Fruit fly (Drosophila melanogaster) whole organism, prepupa: ENCODE measurements around the gene Idh3a.

ENCODE experiments used
- Blimp-1 ChIP-seq: fragments of 200-800 bp; sonication (Bioruptor generic); optimal IDR thresholded peaks from 3 replicates; lab custom pipeline; 2017; ENCODE audit warnings: missing biosample characterization, missing genetic modification characterization, mild to moderate bottlenecking, moderate library complexity, missing genetic modification reagents
- CG10631 ChIP-seq: fragments of 200-800 bp; sonication (Bioruptor generic); optimal IDR thresholded peaks from 2 replicates; lab custom pipeline; 2016; ENCODE audit warnings: missing biosample characterization, missing genetic modification characterization
- CG11294 ChIP-seq: fragments of 200-800 bp; sonication (Bioruptor generic); IDR thresholded peaks from 2 replicates; pipeline ENCODE4 v1.3.6; 2022; ENCODE audit warnings: missing biosample characterization, missing genetic modification characterization
- CG11762 ChIP-seq: fragments of 200-800 bp; sonication (Bioruptor generic); optimal IDR thresholded peaks from 3 replicates; lab custom pipeline; 2016; ENCODE audit warnings: missing biosample characterization, missing genetic modification characterization; ENCODE audit not compliant: insufficient read depth
- CG11902 ChIP-seq: fragments of 200-800 bp; sonication (Bioruptor generic); optimal IDR thresholded peaks from 3 replicates; lab custom pipeline; 2016; ENCODE audit warnings: missing biosample characterization, missing genetic modification characterization
- CG1621 ChIP-seq: fragments of 200-800 bp; sonication (Bioruptor generic); optimal IDR thresholded peaks from 3 replicates; lab custom pipeline; 2018; ENCODE audit warnings: missing biosample characterization, mild to moderate bottlenecking, missing genetic modification characterization
- CG16779 ChIP-seq: fragments of 200-800 bp; sonication (Bioruptor generic); optimal IDR thresholded peaks from 3 replicates; lab custom pipeline; 2017; ENCODE audit warnings: missing biosample characterization, mild to moderate bottlenecking, missing genetic modification characterization
- CG3032 ChIP-seq: fragments of 200-800 bp; optimal IDR thresholded peaks from 2 replicates; lab custom pipeline; 2019; ENCODE audit warnings: missing biosample characterization, mild to moderate bottlenecking, missing genetic modification characterization, moderate library complexity
- CG31627 ChIP-seq: fragments of 200-800 bp; sonication (Bioruptor generic); optimal IDR thresholded peaks from 3 replicates; lab custom pipeline; 2016; ENCODE audit warnings: missing biosample characterization, missing genetic modification characterization
- CG32006 ChIP-seq: fragments of 200-800 bp; sonication (Bioruptor generic); optimal IDR thresholded peaks from 3 replicates; lab custom pipeline; 2017; ENCODE audit warnings: missing biosample characterization, mild to moderate bottlenecking, missing genetic modification characterization
- CG3919 ChIP-seq: fragments of 200-800 bp; sonication (Bioruptor generic); optimal IDR thresholded peaks from 3 replicates; lab custom pipeline; 2016; ENCODE audit warnings: missing biosample characterization, missing genetic modification characterization
- CG6163 ChIP-seq: fragments of 200-800 bp; sonication (Bioruptor generic); IDR thresholded peaks from 3 replicates; pipeline ENCODE4 v1.3.6; 2022; ENCODE audit warnings: missing biosample characterization, missing genetic modification characterization
- CG6792 ChIP-seq: fragments of 200-800 bp; sonication (Bioruptor generic); optimal IDR thresholded peaks from 3 replicates; lab custom pipeline; 2016; ENCODE audit warnings: missing biosample characterization, missing genetic modification characterization
- CG6808 ChIP-seq: fragments of 200-800 bp; sonication (Bioruptor generic); optimal IDR thresholded peaks from 3 replicates; lab custom pipeline; 2017; ENCODE audit warnings: missing biosample characterization, missing genetic modification characterization, mild to moderate bottlenecking, moderate library complexity, missing genetic modification reagents
- CG6854 ChIP-seq: fragments of 200-800 bp; sonication (Bioruptor generic); optimal IDR thresholded peaks from 2 replicates; lab custom pipeline; 2017; ENCODE audit warnings: missing biosample characterization, mild to moderate bottlenecking, missing genetic modification characterization
- CG7368 ChIP-seq: fragments of 200-800 bp; sonication (Bioruptor generic); optimal IDR thresholded peaks from 3 replicates; lab custom pipeline; 2016; ENCODE audit warnings: missing biosample characterization, missing genetic modification characterization
- CG8319 ChIP-seq: fragments of 200-800 bp; sonication (Bioruptor generic); optimal IDR thresholded peaks from 3 replicates; lab custom pipeline; 2016; ENCODE audit warnings: missing biosample characterization, missing genetic modification characterization
- CG8632 ChIP-seq: fragments of 200-800 bp; sonication (Bioruptor generic); optimal IDR thresholded peaks from 3 replicates; lab custom pipeline; 2016; ENCODE audit warnings: missing biosample characterization, missing genetic modification characterization
- Eip75B ChIP-seq: fragments of 200-800 bp; sonication (Bioruptor generic); optimal IDR thresholded peaks from 3 replicates; lab custom pipeline; 2016; ENCODE audit warnings: missing biosample characterization, missing genetic modification characterization
- Eip78C ChIP-seq: fragments of 200-800 bp; sonication (Bioruptor generic); peaks from one replicate; lab custom pipeline; 2016; ENCODE audit warnings: missing biosample characterization, missing genetic modification characterization
- Eip93F ChIP-seq: fragments of 200-800 bp; sonication (Bioruptor generic); optimal IDR thresholded peaks from 2 replicates; lab custom pipeline; 2016; ENCODE audit warnings: missing biosample characterization, mild to moderate bottlenecking, missing genetic modification characterization
- Ets21C ChIP-seq: fragments of 200-800 bp; sonication (Bioruptor generic); optimal IDR thresholded peaks from 3 replicates; lab custom pipeline; 2016; ENCODE audit warnings: missing biosample characterization, missing genetic modification characterization
- Ets96B ChIP-seq: fragments of 200-800 bp; optimal IDR thresholded peaks from 2 replicates; lab custom pipeline; 2019; ENCODE audit warnings: missing biosample characterization, mild to moderate bottlenecking, missing genetic modification characterization, moderate library complexity
- Hr38 ChIP-seq: sonication (Bioruptor generic); optimal IDR thresholded peaks from 2 replicates; lab custom pipeline; 2016; ENCODE audit warnings: missing biosample characterization, missing genetic modification characterization
- Hr39 ChIP-seq: fragments of 200-800 bp; sonication (Bioruptor generic); optimal IDR thresholded peaks from 2 replicates; lab custom pipeline; 2016; ENCODE audit warnings: missing biosample characterization, missing genetic modification characterization
- Hr4 ChIP-seq: fragments of 200-800 bp; sonication (Bioruptor generic); optimal IDR thresholded peaks from 3 replicates; lab custom pipeline; 2016; ENCODE audit warnings: missing biosample characterization, missing genetic modification characterization
- Lpt ChIP-seq: fragments of 200-800 bp; sonication (Bioruptor generic); optimal IDR thresholded peaks from 3 replicates; lab custom pipeline; 2016; ENCODE audit warnings: missing biosample characterization, missing genetic modification characterization
- Met ChIP-seq: fragments of 200-800 bp; sonication (Bioruptor generic); optimal IDR thresholded peaks from 3 replicates; lab custom pipeline; 2016; ENCODE audit warnings: missing biosample characterization, missing genetic modification characterization
- OdsH ChIP-seq: fragments of 200-800 bp; sonication (Bioruptor generic); optimal IDR thresholded peaks from 3 replicates; lab custom pipeline; 2016; ENCODE audit warnings: missing biosample characterization, missing genetic modification characterization
- Smox ChIP-seq: fragments of 200-800 bp; sonication (Bioruptor generic); optimal IDR thresholded peaks from 3 replicates; lab custom pipeline; 2016; ENCODE audit warnings: missing biosample characterization, missing genetic modification characterization
- Sox102F ChIP-seq: fragments of 200-800 bp; sonication (Bioruptor generic); optimal IDR thresholded peaks from 2 replicates; lab custom pipeline; 2016; ENCODE audit warnings: missing biosample characterization, mild to moderate bottlenecking, missing genetic modification characterization
- Sox15 ChIP-seq: fragments of 200-800 bp; sonication (Bioruptor generic); optimal IDR thresholded peaks from 3 replicates; lab custom pipeline; 2016; ENCODE audit warnings: missing biosample characterization, missing genetic modification characterization
- achi ChIP-seq: fragments of 200-800 bp; sonication (Bioruptor generic); optimal IDR thresholded peaks from 3 replicates; lab custom pipeline; 2016; ENCODE audit warnings: missing biosample characterization, missing genetic modification characterization
- acj6 ChIP-seq: fragments of 200-800 bp; sonication (Bioruptor generic); optimal IDR thresholded peaks from 3 replicates; lab custom pipeline; 2016; ENCODE audit warnings: missing biosample characterization, missing genetic modification characterization
- dac ChIP-seq: fragments of 200-800 bp; sonication (Bioruptor generic); optimal IDR thresholded peaks from 2 replicates; lab custom pipeline; 2017; ENCODE audit warnings: missing biosample characterization, mild to moderate bottlenecking, missing genetic modification characterization
- dsx ChIP-seq: fragments of 200-800 bp; optimal IDR thresholded peaks from 3 replicates; lab custom pipeline; 2019; ENCODE audit warnings: missing biosample characterization, mild to moderate bottlenecking, missing genetic modification characterization, moderate library complexity; ENCODE audit not compliant: poor library complexity, severe bottlenecking
- eg ChIP-seq: fragments of 200-800 bp; sonication (Bioruptor generic); IDR thresholded peaks from 3 replicates; pipeline ENCODE4 v1.3.6; 2022; ENCODE audit warnings: missing biosample characterization, missing genetic modification characterization
- esn ChIP-seq: fragments of 200-800 bp; sonication (Bioruptor generic); optimal IDR thresholded peaks from 2 replicates; lab custom pipeline; 2016; ENCODE audit warnings: missing biosample characterization, mild to moderate bottlenecking, missing genetic modification characterization, moderate library complexity
- lz ChIP-seq: fragments of 200-800 bp; sonication (Bioruptor generic); optimal IDR thresholded peaks from 3 replicates; lab custom pipeline; 2016; ENCODE audit warnings: missing biosample characterization, missing genetic modification characterization
- net ChIP-seq: fragments of 200-800 bp; sonication (Bioruptor generic); optimal IDR thresholded peaks from 3 replicates; lab custom pipeline; 2016; ENCODE audit warnings: missing biosample characterization, missing genetic modification characterization
- pdm3 ChIP-seq: fragments of 200-800 bp; sonication (Bioruptor generic); optimal IDR thresholded peaks from 3 replicates; lab custom pipeline; 2016; ENCODE audit warnings: missing biosample characterization, missing genetic modification characterization
- salr ChIP-seq, 2 experiments: fragments of 200-800 bp; sonication (Bioruptor generic); optimal IDR thresholded peaks; 3 replicates each; lab custom pipeline; 2016 to 2018; ENCODE audit warnings: missing biosample characterization in 2 of 2, missing genetic modification characterization in 2 of 2, mild to moderate bottlenecking in 1 of 2
- spab ChIP-seq: fragments of 200-800 bp; sonication (Bioruptor generic); optimal IDR thresholded peaks from 2 replicates; lab custom pipeline; 2017; ENCODE audit warnings: missing biosample characterization, mild to moderate bottlenecking, missing genetic modification characterization, missing genetic modification reagents
- ss ChIP-seq, 2 experiments: fragments of 200-800 bp; sonication (Bioruptor generic); optimal IDR thresholded peaks; 2 replicates in 1 of 2; 3 replicates in 1 of 2; lab custom pipeline; 2017 to 2018; ENCODE audit warnings: mild to moderate bottlenecking in 2 of 2, missing biosample characterization in 2 of 2, missing genetic modification characterization in 2 of 2, moderate library complexity in 1 of 2
- svp ChIP-seq: fragments of 200-800 bp; sonication (Bioruptor generic); peaks from one replicate; lab custom pipeline; 2016; ENCODE audit warnings: missing biosample characterization, missing genetic modification characterization
- vri ChIP-seq: fragments of 200-800 bp; sonication (Bioruptor generic); optimal IDR thresholded peaks from 3 replicates; lab custom pipeline; 2016; ENCODE audit warnings: missing biosample characterization, mild to moderate bottlenecking, missing genetic modification characterization

Idh3a gene

DNA sequence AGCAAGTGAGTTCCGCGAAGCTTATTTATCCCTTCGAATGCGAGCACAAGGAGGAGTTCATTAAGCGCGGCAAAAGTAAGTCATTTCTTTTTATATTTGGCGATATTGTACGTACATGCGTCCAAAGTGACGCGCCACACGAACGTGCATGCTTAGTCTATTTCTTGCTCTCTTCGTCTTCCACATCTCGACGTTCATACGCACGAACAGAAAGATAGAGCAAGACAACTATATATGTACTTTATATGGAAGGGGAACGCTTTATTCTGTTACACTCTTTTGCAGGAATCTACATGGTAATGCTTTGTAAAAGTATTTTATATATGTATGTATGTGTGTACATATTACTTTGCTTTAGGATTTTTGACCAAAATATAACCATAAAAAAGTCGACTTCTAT, 11.4 kb downstream of the Idh3a start:
- TF ChIP-seq CG10631 (GFP tag; lab: Kevin White, UChicago) (no peak), acj6 (GFP tag; lab: Kevin White, UChicago) (no peak), lz (GFP tag; lab: Kevin White, UChicago) (no peak), CG8632 (GFP tag; lab: Kevin White, UChicago) (no peak), CG11902 (GFP tag; lab: Kevin White, UChicago) (no peak), Hr39 (GFP tag; lab: Kevin White, UChicago) (no peak), Eip75B (GFP tag; lab: Kevin White, UChicago) (no peak), Ets96B (tag; lab: Kevin White, UChicago) (no peak), CG7368 (GFP tag; lab: Kevin White, UChicago) (no peak), CG31627 (no peak), Blimp-1 (GFP tag; lab: Kevin White, UChicago) (no peak), CG1621 (tag; lab: Kevin White, UChicago) (no peak), CG11294 (GFP tag; lab: Robert Waterston, UW) (no peak), dsx (GFP tag; lab: Kevin White, UChicago) (no peak), CG11762 (GFP tag; lab: Kevin White, UChicago) (no peak), Hr4 (no peak), eg (no peak)

DNA sequence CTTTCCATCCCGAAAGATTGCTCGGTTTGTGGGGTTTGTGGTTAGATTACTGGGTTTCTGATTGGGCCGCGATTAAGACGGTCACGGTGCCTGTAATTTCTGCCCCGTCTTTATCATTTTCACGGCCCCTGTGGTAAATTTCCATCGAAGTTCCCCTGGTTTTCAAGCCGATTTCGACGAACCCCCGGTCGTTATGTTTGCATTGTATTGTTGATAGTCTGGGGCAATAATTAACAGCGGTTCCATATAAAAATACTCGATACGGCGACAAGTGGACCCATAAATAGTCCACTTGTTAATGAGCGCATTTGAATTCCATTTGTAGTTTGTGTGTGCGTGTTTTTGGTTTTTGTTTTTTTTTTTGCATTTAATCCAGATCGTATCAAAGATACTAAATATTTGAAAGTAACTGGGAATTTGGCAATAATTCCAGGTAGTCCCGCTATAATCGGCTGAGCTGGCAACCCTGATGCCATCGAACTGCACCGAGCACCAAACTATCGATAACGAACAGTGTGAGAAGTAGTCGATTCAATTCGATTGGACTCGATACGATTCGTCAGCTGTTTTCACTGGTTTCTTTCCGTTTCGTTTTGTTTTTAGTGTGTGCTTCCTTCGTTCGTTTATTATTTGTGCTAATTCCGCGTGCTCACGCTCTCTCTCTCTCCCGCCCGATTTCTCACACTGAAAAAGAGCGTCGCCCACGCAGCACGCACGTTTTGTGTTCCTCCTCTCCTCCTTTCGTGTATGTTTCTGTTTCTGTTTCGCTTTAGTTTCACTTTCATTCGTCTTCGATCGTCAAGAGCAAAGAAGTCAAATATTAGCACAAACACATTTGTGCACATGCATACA, 16.1 kb downstream of the Idh3a start:
- TF ChIP-seq Hr38 (GFP tag; lab: Kevin White, UChicago) (no peak), CG11294 (GFP tag; lab: Robert Waterston, UW) (no peak), dsx (GFP tag; lab: Kevin White, UChicago) (no peak), salr (GFP tag; optimal IDR thresholded peaks at IDR 0.05; lab: Kevin White, UChicago) (no peak), CG6792 (GFP tag; lab: Kevin White, UChicago) (peak; percentile 2), Sox15 (GFP tag; lab: Kevin White, UChicago) (no peak), Lpt (GFP tag; lab: Kevin White, UChicago) (no peak), vri (no peak), net (GFP tag; lab: Kevin White, UChicago) (no peak), Eip93F (GFP tag; lab: Kevin White, UChicago) (no peak), Met (GFP tag; lab: Kevin White, UChicago) (no peak), Hr4 (no peak), CG31627 (peak; percentile 27), CG10631 (GFP tag; lab: Kevin White, UChicago) (no peak), Sox102F (GFP tag; lab: Kevin White, UChicago) (no peak), spab (GFP tag; lab: Kevin White, UChicago) (no peak), acj6 (GFP tag; lab: Kevin White, UChicago) (no peak), achi (GFP tag; lab: Kevin White, UChicago) (no peak), CG32006 (no peak), Ets96B (tag; lab: Kevin White, UChicago) (no peak), lz (GFP tag; lab: Kevin White, UChicago) (peak; percentile 26), Eip78C (GFP tag; lab: Kevin White, UChicago) (peak; percentile 73), svp (GFP tag; lab: Kevin White, UChicago) (peak; percentile 93), dac (GFP tag; lab: Kevin White, UChicago) (no peak), pdm3 (GFP tag; lab: Kevin White, UChicago) (no peak), Eip75B (GFP tag; lab: Kevin White, UChicago) (peak; percentile 41), ss (GFP tag; optimal IDR thresholded peaks at IDR 0.05; lab: Kevin White, UChicago) (peak in 1 of 2 experiments; percentile 31), CG6808 (no peak), CG3032 (tag; lab: Kevin White, UChicago) (no peak), Smox (GFP tag; lab: Kevin White, UChicago) (peak; percentile 25), CG8319 (GFP tag; lab: Kevin White, UChicago) (no peak), CG7368 (GFP tag; lab: Kevin White, UChicago) (no peak), Ets21C (no peak), CG6854 (GFP tag; lab: Kevin White, UChicago) (peak; percentile 35), CG3919 (GFP tag; lab: Kevin White, UChicago) (peak; percentile 0), CG6163 (GFP tag; lab: Robert Waterston, UW) (peak; percentile 56; the same call in 2 of the 3 replicates), OdsH (GFP tag; lab: Kevin White, UChicago) (no peak), CG1621 (tag; lab: Kevin White, UChicago) (no peak), esn (GFP tag; lab: Kevin White, UChicago) (peak; percentile 37), CG11902 (GFP tag; lab: Kevin White, UChicago) (no peak), CG16779 (tag; lab: Kevin White, UChicago) (no peak)
